Comparison of ENCODE assay signal across 5 worm cellular contexts in the genomic region with DNA sequence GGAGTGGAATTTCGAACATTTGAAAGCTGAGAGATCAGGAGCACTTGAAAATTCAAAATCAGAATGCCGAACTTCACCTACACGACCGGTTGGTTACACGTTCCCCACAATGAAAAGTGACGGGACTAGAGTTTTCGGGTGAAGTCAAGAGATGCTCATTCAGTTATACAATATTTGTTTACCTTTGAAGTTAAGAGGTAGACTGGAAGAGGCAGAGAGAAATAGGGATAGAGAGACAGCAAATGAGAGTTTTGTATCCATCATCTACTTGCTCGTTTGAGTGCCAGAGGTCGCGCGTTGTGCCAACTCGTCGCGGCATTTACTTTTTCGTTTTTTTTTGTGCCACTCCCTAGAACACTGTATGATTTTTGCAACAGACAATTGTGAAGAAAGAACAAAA.
TF ChIP-seq lines count a peak whose summit lies in the region.

No protein-coding gene starts in this region.

TF ChIP-seq in whole organism, L1 larva, 84 proteins besides CTCF, POLR2A, EP300 and RAD21 (continues in another document):
- peak; percentile 43 for TF ChIP-seq nhr-77 (tag; optimal IDR thresholded peaks at IDR 0.05; lab: Kevin White, UChicago)
- no peak for TF ChIP-seq C04F5.9 (tag; optimal IDR thresholded peaks at IDR 0.05; lab: Kevin White, UChicago)
- TF ChIP-seq jun-1 (tag; optimal IDR thresholded peaks at IDR 0.05; lab: Kevin White, UChicago) = no peak
- no peak for TF ChIP-seq egl-13 (tag; optimal IDR thresholded peaks at IDR 0.05; lab: Kevin White, UChicago)
- no peak for TF ChIP-seq swsn-7 (tag; optimal IDR thresholded peaks at IDR 0.05; lab: Kevin White, UChicago)
- no peak for TF ChIP-seq ceh-8 (GFP tag; optimal IDR thresholded peaks at IDR 0.05; lab: Kevin White, UChicago)
- TF ChIP-seq pag-3 (tag; optimal IDR thresholded peaks at IDR 0.05; lab: Kevin White, UChicago; ENCODE audit: borderline replicate concordance, insufficient read depth) = no peak
- no peak for TF ChIP-seq lsy-2 (tag; optimal IDR thresholded peaks at IDR 0.05; lab: Kevin White, UChicago)
- TF ChIP-seq lin-13 (GFP tag; optimal IDR thresholded peaks at IDR 0.05; lab: Kevin White, UChicago) = no peak
- no peak for TF ChIP-seq ztf-11 (tag; optimal IDR thresholded peaks at IDR 0.05; lab: Kevin White, UChicago)
- no peak for TF ChIP-seq egl-27 (tag; optimal IDR thresholded peaks at IDR 0.05; lab: Kevin White, UChicago)
- no peak for TF ChIP-seq mef-2 (tag; optimal IDR thresholded peaks at IDR 0.05; lab: Kevin White, UChicago)
- no peak for TF ChIP-seq efl-1 (optimal IDR thresholded peaks at IDR 0.05; lab: Kevin White, UChicago)
- peak in 1 of 2 experiments; percentile 35 for TF ChIP-seq efl-1 (GFP tag; optimal IDR thresholded peaks at IDR 0.05 in 1 of 2; lab: Kevin White, UChicago)
- TF ChIP-seq nhr-47 (tag; optimal IDR thresholded peaks at IDR 0.05; lab: Kevin White, UChicago) = no peak
- TF ChIP-seq snu-23 (GFP tag; optimal IDR thresholded peaks at IDR 0.05; lab: Kevin White, UChicago) = no peak
- TF ChIP-seq nhr-20 (tag; optimal IDR thresholded peaks at IDR 0.05; lab: Kevin White, UChicago) = peak; percentile 10
- no peak for TF ChIP-seq rnt-1 (tag; optimal IDR thresholded peaks at IDR 0.05; lab: Kevin White, UChicago)

TF ChIP-seq in whole organism, L2 larva, 48 proteins besides CTCF, POLR2A, EP300 and RAD21:
- TF ChIP-seq ZK546.5 (tag; optimal IDR thresholded peaks at IDR 0.05; lab: Kevin White, UChicago) = no peak
- peak; percentile 54 for TF ChIP-seq F13H6.1 (tag; optimal IDR thresholded peaks at IDR 0.05; lab: Kevin White, UChicago)

TF ChIP-seq in whole organism, L3 larva, 47 proteins besides CTCF, POLR2A, EP300 and RAD21:
- TF ChIP-seq fkh-10 (GFP tag; optimal IDR thresholded peaks at IDR 0.05; lab: Kevin White, UChicago) (no peak), pha-4 (tag; optimal IDR thresholded peaks at IDR 0.05; lab: Kevin White, UChicago) (peak; percentile 87)

TF ChIP-seq in whole organism, L4 larva, 104 proteins besides CTCF, POLR2A, EP300 and RAD21:
- TF ChIP-seq lim-7 (GFP tag; IDR thresholded peaks at IDR 0.05; lab: Robert Waterston, UW) (no peak), nhr-28 (tag; optimal IDR thresholded peaks at IDR 0.05; lab: Kevin White, UChicago) (peak; percentile 5)

TF ChIP-seq in whole organism, late embryonic, 69 proteins besides CTCF, POLR2A, EP300 and RAD21:
- TF ChIP-seq ceh-22 (tag; optimal IDR thresholded peaks at IDR 0.05; lab: Kevin White, UChicago) = peak; percentile 7
- no peak for TF ChIP-seq pat-9 (tag; optimal IDR thresholded peaks at IDR 0.05; lab: Kevin White, UChicago)

Comparison
In these comparisons a context has a peak if more than half of its experiments do, and no peak if none do; other contexts are left out.
1. Of the 29 proteins assayed by ChIP-seq in both whole organism, L4 larva and whole organism, L1 larva: peak only in whole organism, L4 larva: nhr-28; only in whole organism, L1 larva: nhr-77; in both: none; in neither: 27.